Fruit fly (Drosophila melanogaster) whole organism, embryonic: Measurements from ENCODE around the gene scrib.
A peak's percentile ranks its signal among the peaks of the same experiment; 100 is the strongest.

Experiments
- Atf-2 ChIP-seq: fragments of 200-800 bp; sonication (Bioruptor generic); optimal IDR thresholded peaks from 2 replicates; lab custom pipeline; 2016; ENCODE audit warnings: missing biosample characterization, missing genetic modification characterization
- BEAF-32 ChIP-seq: fragments of 200-800 bp; sonication (Bioruptor generic); optimal IDR thresholded peaks from 3 replicates; lab custom pipeline; 2017; ENCODE audit warnings: missing biosample characterization, missing genetic modification characterization, mild to moderate bottlenecking, moderate library complexity, missing genetic modification reagents
- C15 ChIP-seq: fragments of 200-800 bp; sonication (Bioruptor generic); IDR thresholded peaks from 3 replicates; pipeline ENCODE4 v1.3.6; 2022; ENCODE audit warnings: missing biosample characterization, missing genetic modification characterization
- CG10462 ChIP-seq: fragments of 200-800 bp; sonication (Bioruptor generic); optimal IDR thresholded peaks from 2 replicates; lab custom pipeline; 2016; ENCODE audit warnings: missing biosample characterization, missing genetic modification characterization
- CG11504 ChIP-seq: fragments of 200-800 bp; sonication (Bioruptor generic); optimal IDR thresholded peaks from 3 replicates; lab custom pipeline; 2019; ENCODE audit warnings: missing biosample characterization, mild to moderate bottlenecking, missing genetic modification characterization, moderate library complexity
- CG12659 ChIP-seq: fragments of 200-800 bp; sonication (Bioruptor generic); optimal IDR thresholded peaks from 3 replicates; lab custom pipeline; 2017; ENCODE audit warnings: mild to moderate bottlenecking, missing biosample characterization, missing genetic modification reagents, missing genetic modification characterization
- CG12942 ChIP-seq: fragments of 200-800 bp; sonication (Bioruptor generic); optimal IDR thresholded peaks from 3 replicates; lab custom pipeline; 2016; ENCODE audit warnings: missing biosample characterization, missing genetic modification characterization
- CG13424 ChIP-seq: fragments of 200-800 bp; sonication (Bioruptor generic); optimal IDR thresholded peaks from 2 replicates; lab custom pipeline; 2019; ENCODE audit warnings: missing biosample characterization, mild to moderate bottlenecking, missing genetic modification characterization, moderate library complexity
- CG14441 ChIP-seq: fragments of 200-800 bp; sonication (Bioruptor generic); IDR thresholded peaks from 2 replicates; pipeline ENCODE4 v1.3.6; 2022; ENCODE audit warnings: missing biosample characterization, missing genetic modification characterization
- CG17802 ChIP-seq: fragments of 200-800 bp; sonication (Bioruptor generic); optimal IDR thresholded peaks from 2 replicates; lab custom pipeline; 2018; ENCODE audit warnings: missing biosample characterization, mild to moderate bottlenecking, missing genetic modification characterization, moderate library complexity
- CG18599 ChIP-seq: fragments of 200-800 bp; sonication (Bioruptor generic); optimal IDR thresholded peaks from 3 replicates; lab custom pipeline; 2017; ENCODE audit warnings: missing biosample characterization, missing genetic modification characterization, mild to moderate bottlenecking, moderate library complexity, missing genetic modification reagents
- CG2116 ChIP-seq: fragments of 200-800 bp; sonication (Bioruptor generic); optimal IDR thresholded peaks from 3 replicates; lab custom pipeline; 2018; ENCODE audit warnings: missing biosample characterization, mild to moderate bottlenecking, missing genetic modification characterization
- CG2712 ChIP-seq: fragments of 200-800 bp; optimal IDR thresholded peaks from 3 replicates; lab custom pipeline; 2019; ENCODE audit warnings: missing biosample characterization, mild to moderate bottlenecking, missing genetic modification characterization, moderate library complexity
- CG31441 ChIP-seq: fragments of 200-800 bp; sonication (Bioruptor generic); IDR thresholded peaks from 2 replicates; pipeline ENCODE4 v1.3.6; 2022; ENCODE audit warnings: missing biosample characterization, missing genetic modification characterization
- CG32767 ChIP-seq: fragments of 200-800 bp; sonication (Bioruptor generic); IDR thresholded peaks from 2 replicates; pipeline ENCODE4 v1.3.6; 2022; ENCODE audit warnings: missing biosample characterization, missing genetic modification characterization
- CG4360 ChIP-seq: fragments of 200-800 bp; sonication (Bioruptor generic); IDR thresholded peaks from 2 replicates; pipeline ENCODE4 v1.3.6; 2022; ENCODE audit warnings: missing biosample characterization, missing genetic modification characterization
- CG4820 ChIP-seq: fragments of 200-800 bp; sonication (Bioruptor generic); optimal IDR thresholded peaks from 3 replicates; lab custom pipeline; 2016; ENCODE audit warnings: missing biosample characterization, missing genetic modification characterization
- CG9817 ChIP-seq: fragments of 200-800 bp; sonication (Bioruptor generic); optimal IDR thresholded peaks from 2 replicates; lab custom pipeline; 2018; ENCODE audit warnings: missing biosample characterization, mild to moderate bottlenecking, missing genetic modification characterization, moderate library complexity
- CkIIα-i1 ChIP-seq: fragments of 200-800 bp; sonication (Bioruptor generic); IDR thresholded peaks from 2 replicates; pipeline ENCODE4 v1.3.6; 2022; ENCODE audit warnings: missing biosample characterization, missing genetic modification characterization
- Dad ChIP-seq: fragments of 200-800 bp; sonication (Bioruptor generic); optimal IDR thresholded peaks from 3 replicates; lab custom pipeline; 2016; ENCODE audit warnings: missing biosample characterization, missing genetic modification characterization
- E2f2 ChIP-seq: fragments of 200-800 bp; sonication (Bioruptor generic); IDR thresholded peaks from 2 replicates; pipeline ENCODE4 v1.3.6; 2022; ENCODE audit warnings: missing biosample characterization, missing genetic modification characterization
- ERR ChIP-seq: fragments of 200-800 bp; sonication (Bioruptor generic); optimal IDR thresholded peaks from 2 replicates; lab custom pipeline; 2016; ENCODE audit warnings: missing biosample characterization, missing genetic modification characterization
- Ets65A ChIP-seq: fragments of 200-800 bp; sonication (Bioruptor generic); peaks from one replicate; lab custom pipeline; 2016; ENCODE audit warnings: missing biosample characterization, missing genetic modification characterization
- H2.0 ChIP-seq: fragments of 200-800 bp; sonication (Bioruptor generic); IDR thresholded peaks from 2 replicates; pipeline ENCODE4 v1.3.6; 2022; ENCODE audit warnings: missing biosample characterization, missing genetic modification characterization
- NC2α ChIP-seq: fragments of 200-800 bp; sonication (Bioruptor generic); optimal IDR thresholded peaks from 2 replicates; lab custom pipeline; 2016; ENCODE audit warnings: missing biosample characterization, missing genetic modification characterization
- Rx ChIP-seq: fragments of 200-800 bp; sonication (Bioruptor generic); IDR thresholded peaks from 2 replicates; pipeline ENCODE4 v1.3.6; 2022; ENCODE audit warnings: missing biosample characterization, missing genetic modification characterization
- ap ChIP-seq: fragments of 200-800 bp; sonication (Bioruptor generic); IDR thresholded peaks from 2 replicates; pipeline ENCODE4 v1.3.6; 2022; ENCODE audit warnings: missing biosample characterization, missing genetic modification characterization
- corto ChIP-seq: fragments of 200-800 bp; sonication (Bioruptor generic); optimal IDR thresholded peaks from 2 replicates; lab custom pipeline; 2016; ENCODE audit warnings: missing biosample characterization, mild to moderate bottlenecking, missing genetic modification characterization, moderate library complexity
- crc ChIP-seq: fragments of 200-800 bp; sonication (Bioruptor generic); optimal IDR thresholded peaks from 2 replicates; lab custom pipeline; 2016; ENCODE audit warnings: missing biosample characterization, missing genetic modification characterization
- dmrt99B ChIP-seq: fragments of 200-800 bp; sonication (Bioruptor generic); optimal IDR thresholded peaks from 2 replicates; lab custom pipeline; 2018; ENCODE audit warnings: missing biosample characterization, mild to moderate bottlenecking, missing genetic modification characterization, moderate library complexity
- dysf ChIP-seq: fragments of 200-800 bp; sonication (Bioruptor generic); IDR thresholded peaks from 3 replicates; pipeline ENCODE4 v1.3.6; 2022; ENCODE audit warnings: missing biosample characterization, missing genetic modification characterization
- eve ChIP-seq, 2 experiments: fragments of >200 bp; optimal IDR thresholded peaks; 2 replicates each; lab custom pipeline; 2017; ENCODE audit warnings: missing biosample characterization in 2 of 2, missing genetic modification characterization in 2 of 2
- eyg ChIP-seq: fragments of 200-800 bp; sonication (Bioruptor generic); optimal IDR thresholded peaks from 3 replicates; lab custom pipeline; 2016; ENCODE audit warnings: missing biosample characterization, missing genetic modification characterization
- fd96Cb ChIP-seq: fragments of 200-800 bp; sonication (Bioruptor generic); optimal IDR thresholded peaks from 2 replicates; lab custom pipeline; 2018; ENCODE audit warnings: missing biosample characterization, mild to moderate bottlenecking, missing genetic modification characterization, moderate library complexity
- ftz-f1 ChIP-seq: fragments of 200-800 bp; sonication (Bioruptor generic); optimal IDR thresholded peaks from 2 replicates; lab custom pipeline; 2016; ENCODE audit warnings: missing biosample characterization, missing genetic modification characterization
- grau ChIP-seq: fragments of 200-800 bp; optimal IDR thresholded peaks from 3 replicates; lab custom pipeline; 2019; ENCODE audit warnings: missing biosample characterization, mild to moderate bottlenecking, missing genetic modification characterization, moderate library complexity
- hkb ChIP-seq, 2 experiments: fragments of 200-800 bp in 1 of 2; fragments of >200 bp in 1 of 2; sonication (Bioruptor generic) in 1 of 2; IDR thresholded peaks in 1 of 2; optimal IDR thresholded peaks in 1 of 2; 2 replicates each; pipeline versions ENCODE4 v1.3.6 to Lab custom; 2017 to 2022; ENCODE audit warnings: missing biosample characterization in 1 of 2, missing genetic modification characterization in 1 of 2
- lbe ChIP-seq: fragments of 200-800 bp; sonication (Bioruptor generic); optimal IDR thresholded peaks from 2 replicates; lab custom pipeline; 2016; ENCODE audit warnings: missing biosample characterization, mild to moderate bottlenecking, missing genetic modification characterization
- lola ChIP-seq, 3 experiments: fragments of >200 bp in 2 of 3; fragments of 200-800 bp in 1 of 3; sonication (Bioruptor generic) in 1 of 3; optimal IDR thresholded peaks; 2 replicates each; lab custom pipeline; 2017 to 2019; ENCODE audit warnings: missing biosample characterization in 3 of 3, missing genetic modification characterization in 3 of 3, mild to moderate bottlenecking in 1 of 3, moderate library complexity in 1 of 3
- luna ChIP-seq: fragments of 200-800 bp; sonication (Bioruptor generic); optimal IDR thresholded peaks from 2 replicates; lab custom pipeline; 2016; ENCODE audit warnings: missing biosample characterization, missing genetic modification characterization
- onecut ChIP-seq: fragments of 200-800 bp; sonication (Bioruptor generic); IDR thresholded peaks from 2 replicates; pipeline ENCODE4 v1.3.6; 2022; ENCODE audit warnings: missing biosample characterization, missing genetic modification characterization
- org-1 ChIP-seq: fragments of 200-800 bp; sonication (Bioruptor generic); optimal IDR thresholded peaks from 2 replicates; lab custom pipeline; 2017; ENCODE audit warnings: missing biosample characterization, missing genetic modification characterization
- peb ChIP-seq: fragments of 200-800 bp; sonication (Bioruptor generic); IDR thresholded peaks from 2 replicates; pipeline ENCODE4 v1.3.6; 2022; ENCODE audit warnings: missing biosample characterization, missing genetic modification characterization
- phol ChIP-seq: fragments of 200-800 bp; sonication (Bioruptor generic); optimal IDR thresholded peaks from 3 replicates; lab custom pipeline; 2018; ENCODE audit warnings: missing biosample characterization, mild to moderate bottlenecking, missing genetic modification characterization, moderate library complexity
- row ChIP-seq: fragments of 200-800 bp; sonication (Bioruptor generic); IDR thresholded peaks from 3 replicates; pipeline ENCODE4 v1.3.6; 2022; ENCODE audit warnings: missing biosample characterization, missing genetic modification characterization
- slp2 ChIP-seq: fragments of 200-800 bp; sonication (Bioruptor generic); optimal IDR thresholded peaks from 2 replicates; lab custom pipeline; 2016; ENCODE audit warnings: missing biosample characterization, missing genetic modification characterization
- tgo ChIP-seq: fragments of 200-800 bp; sonication (Bioruptor generic); IDR thresholded peaks from 3 replicates; pipeline ENCODE4 v1.3.6; 2022; ENCODE audit warnings: missing biosample characterization, missing genetic modification characterization
- tll ChIP-seq, 2 experiments: fragments of 200-800 bp in 1 of 2; fragments of >200 bp in 1 of 2; sonication (Bioruptor generic) in 1 of 2; optimal IDR thresholded peaks; 2 replicates each; lab custom pipeline; 2017 to 2019; ENCODE audit warnings: missing biosample characterization in 2 of 2, missing genetic modification characterization in 2 of 2, mild to moderate bottlenecking in 1 of 2, moderate library complexity in 1 of 2
- ttk ChIP-seq: fragments of 200-800 bp; sonication (Bioruptor generic); IDR thresholded peaks from 2 replicates; pipeline ENCODE4 v2.1.2; 2022; ENCODE audit warnings: missing biosample characterization, missing genetic modification characterization
- tup ChIP-seq: fragments of 200-800 bp; sonication (Bioruptor generic); optimal IDR thresholded peaks from 2 replicates; lab custom pipeline; 2016; ENCODE audit warnings: missing biosample characterization, mild to moderate bottlenecking, missing genetic modification characterization, moderate library complexity
- vnd ChIP-seq: fragments of 200-800 bp; sonication (Bioruptor generic); IDR thresholded peaks from 3 replicates; pipeline ENCODE4 v1.3.6; 2022; ENCODE audit warnings: missing biosample characterization, missing genetic modification characterization; ENCODE audit not compliant: partially characterized antibody

Gene scrib

DNA sequence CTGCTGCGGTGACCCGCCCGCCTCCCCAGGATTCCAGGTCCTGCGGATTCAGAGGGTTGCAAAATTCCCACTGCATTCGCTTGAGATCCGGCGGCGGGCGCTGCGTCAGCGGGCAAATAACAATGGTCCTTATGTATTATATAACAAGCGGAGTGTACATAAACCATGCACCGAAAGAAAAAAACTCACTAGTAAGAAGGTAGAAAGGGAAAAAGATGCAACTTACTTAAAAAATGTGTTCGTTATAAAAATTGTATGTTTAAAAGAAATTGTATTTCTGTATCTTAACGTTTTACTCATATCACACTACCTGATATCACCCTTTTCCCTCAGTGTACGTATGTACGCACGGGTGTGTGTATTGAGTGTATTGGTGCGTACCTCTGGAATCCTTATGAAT, 37.0 kb upstream of the scrib start (continued):
- TF ChIP-seq CG4360 (GFP tag; lab: Robert Waterston, UW) (no peak), tll (GFP tag; optimal IDR thresholded peaks at IDR 0.05; lab: Kevin White, UChicago) (no peak), tgo (GFP tag; lab: Robert Waterston, UW) (0 out of 3 replicates have a peak, but pooled peaks have one; percentile 20), phol (tag; lab: Kevin White, UChicago) (peak; percentile 24), eve (GFP tag; optimal IDR thresholded peaks at IDR 0.05; lab: Kevin White, UChicago) (peak in 1 of 2 experiments; percentile 35), row (GFP tag; lab: Robert Waterston, UW) (0 out of 3 replicates have a peak, but pooled peaks have one; percentile 40), ap (GFP tag; lab: Robert Waterston, UW) (no peak), CG31441 (GFP tag; lab: Robert Waterston, UW) (0 out of 2 replicates have a peak, but pooled peaks have one; percentile 28), hkb (optimal IDR thresholded peaks at IDR 0.05; lab: Kevin White, UChicago) (no peak), hkb (GFP tag; IDR thresholded peaks at IDR 0.05; lab: Robert Waterston, UW) (peak; percentile 36; the same call in 1 of the 2 replicates), lbe (GFP tag; lab: Kevin White, UChicago) (peak; percentile 36), dysf (GFP tag; lab: Robert Waterston, UW) (peak; percentile 31; the same call in 1 of the 3 replicates), CG32767 (GFP tag; lab: Robert Waterston, UW) (no peak), CG10462 (no peak), CG13424 (tag; lab: Kevin White, UChicago) (peak; percentile 14), BEAF-32 (GFP tag; lab: Kevin White, UChicago) (no peak), CG9817 (peak; percentile 15), fd96Cb (tag; lab: Kevin White, UChicago) (peak; percentile 23), CG11504 (tag; lab: Kevin White, UChicago) (peak; percentile 62), CG18599 (GFP tag; lab: Kevin White, UChicago) (peak; percentile 62), onecut (GFP tag; lab: Robert Waterston, UW) (0 out of 2 replicates have a peak, but pooled peaks have one; percentile 21), Dad (GFP tag; lab: Kevin White, UChicago) (no peak), grau (tag; lab: Kevin White, UChicago) (peak; percentile 6), CG14441 (GFP tag; lab: Robert Waterston, UW) (no peak), Rx (GFP tag; lab: Robert Waterston, UW) (no peak), CG4820 (peak; percentile 13), H2.0 (no peak), luna (GFP tag; lab: Kevin White, UChicago) (no peak), Atf-2 (GFP tag; lab: Kevin White, UChicago) (no peak), slp2 (GFP tag; lab: Kevin White, UChicago) (no peak), CG2116 (no peak), corto (GFP tag; lab: Kevin White, UChicago) (peak; percentile 54), NC2α (GFP tag; lab: Kevin White, UChicago) (no peak), CG2712 (peak; percentile 48), CG12659 (GFP tag; lab: Kevin White, UChicago) (no peak), Ets65A (peak; percentile 91), peb (GFP tag; lab: Robert Waterston, UW) (no peak), vnd (no peak), CG12942 (GFP tag; lab: Kevin White, UChicago) (no peak), C15 (GFP tag; lab: Robert Waterston, UW) (no peak), dmrt99B (tag; lab: Kevin White, UChicago) (peak; percentile 18), CkIIα-i1 (GFP tag; lab: Robert Waterston, UW) (no peak), eyg (GFP tag; lab: Kevin White, UChicago) (no peak), crc (GFP tag; lab: Kevin White, UChicago) (no peak), ERR (GFP tag; lab: Kevin White, UChicago) (no peak), CG17802 (tag; lab: Kevin White, UChicago) (no peak), ttk (GFP tag; lab: Robert Waterston, UW) (0 out of 2 replicates have a peak, but pooled peaks have one; percentile 32), lola (GFP tag; optimal IDR thresholded peaks at IDR 0.05; lab: Kevin White, UChicago) (no peak), org-1 (no peak), E2f2 (GFP tag; lab: Robert Waterston, UW) (no peak), tup (no peak), ftz-f1 (no peak)
